Worm (Caenorhabditis elegans): ENCODE data around the gene dct-6.

DNA sequence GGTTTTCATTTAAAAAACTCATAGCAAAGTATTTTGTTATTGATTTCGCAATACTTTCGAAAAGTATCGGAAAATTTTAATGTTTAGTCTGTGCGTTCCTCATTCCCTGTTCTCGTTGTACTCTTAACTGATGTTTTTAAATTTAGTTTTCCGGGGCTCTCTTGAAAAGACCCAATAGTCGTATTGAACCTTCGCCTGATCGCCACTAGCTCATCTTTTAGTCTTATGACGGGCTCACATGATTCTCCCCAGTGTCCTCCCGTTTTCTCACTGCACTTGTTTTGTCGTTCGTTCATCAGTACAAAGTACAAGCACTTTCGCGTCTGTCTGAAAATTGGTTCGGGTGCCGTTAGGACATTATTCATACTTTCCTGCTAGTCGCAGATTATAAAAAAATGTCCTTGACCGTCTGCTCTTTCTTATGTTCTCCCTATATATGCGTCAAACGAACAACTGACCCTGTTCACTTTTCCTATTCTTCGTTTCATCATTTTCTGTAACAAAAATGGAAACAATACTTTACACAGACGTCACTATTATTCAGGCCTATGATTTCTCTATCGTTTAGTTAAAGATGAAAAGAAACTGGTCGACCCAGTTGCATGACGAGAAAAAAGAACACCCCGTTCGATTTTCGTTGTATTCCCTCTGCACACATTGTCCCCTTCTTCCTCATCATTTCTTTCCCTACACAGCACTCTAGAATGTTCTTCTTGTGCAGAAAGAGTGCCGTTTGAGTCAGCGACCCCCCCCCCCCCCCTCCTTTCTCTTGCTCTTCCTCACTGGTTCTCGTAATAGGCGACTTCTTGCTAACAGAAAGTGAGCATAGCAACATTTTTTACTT is 26.5 kb upstream of the dct-6 start, which contains the start of gene ubq-1:
- TF ChIP-seq nhr-12 (tag; optimal IDR thresholded peaks at IDR 0.05), result no peak
- TF ChIP-seq unc-98 (GFP tag; IDR thresholded peaks at IDR 0.05), result no peak
- no peak for TF ChIP-seq grh-1 (GFP tag; IDR thresholded peaks at IDR 0.05)
- no peak for TF ChIP-seq unc-86 (tag; optimal IDR thresholded peaks at IDR 0.05)
- TF ChIP-seq fos-1 (tag; optimal IDR thresholded peaks at IDR 0.05), result no peak
- TF ChIP-seq ceh-82 (tag; optimal IDR thresholded peaks at IDR 0.05), result no peak
- no peak for TF ChIP-seq ztf-11 (tag; optimal IDR thresholded peaks at IDR 0.05)
- no peak for TF ChIP-seq F16B12.6 (tag; optimal IDR thresholded peaks at IDR 0.05)
- TF ChIP-seq pqm-1 (tag; optimal IDR thresholded peaks at IDR 0.05), result no peak
- no peak for TF ChIP-seq lin-39 (tag; optimal IDR thresholded peaks at IDR 0.05)
- peak; percentile 14 for TF ChIP-seq dsc-1 (tag; optimal IDR thresholded peaks at IDR 0.05)
- no peak for TF ChIP-seq snpc-4 (tag; optimal IDR thresholded peaks at IDR 0.05)

Data from whole organism, L1 larva.